Worm (Caenorhabditis elegans) whole organism, mixed stage, embryonic: ENCODE measurements around the gene D1014.2.

Experiments
- M03D4.4 ChIP-seq: sonication (generic microtip); optimal IDR thresholded peaks from 2 replicates; lab custom pipeline; 2017; ENCODE audit warnings: mild to moderate bottlenecking, missing genetic modification characterization, missing compliant biosample characterization
- bed-3 ChIP-seq: fragments of 200-800 bp; sonication (Bioruptor generic); optimal IDR thresholded peaks from 3 replicates; lab custom pipeline; 2018; ENCODE audit warnings: mild to moderate bottlenecking, missing genetic modification characterization, moderate library complexity, missing compliant biosample characterization
- blmp-1 ChIP-seq: fragments of 150-350 bp; optimal IDR thresholded peaks from 2 replicates; lab custom pipeline; 2014; ENCODE audit warnings: missing biosample characterization, missing genetic modification characterization
- ceh-39 ChIP-seq: fragments of 150-350 bp; optimal IDR thresholded peaks from 2 replicates; lab custom pipeline; 2014; ENCODE audit warnings: missing biosample characterization, missing genetic modification characterization
- ceh-43 ChIP-seq: fragments of 200-800 bp; sonication (Bioruptor generic); optimal IDR thresholded peaks from 2 replicates; lab custom pipeline; 2018; ENCODE audit warnings: mild to moderate bottlenecking, missing genetic modification characterization, moderate library complexity, missing compliant biosample characterization
- ceh-83 ChIP-seq: fragments of 200-800 bp; sonication (Bioruptor generic); optimal IDR thresholded peaks from 2 replicates; lab custom pipeline; 2018; ENCODE audit warnings: mild to moderate bottlenecking, missing genetic modification characterization, missing compliant biosample characterization
- cnd-1 ChIP-seq: fragments of 200-800 bp; sonication (Bioruptor generic); optimal IDR thresholded peaks from 2 replicates; lab custom pipeline; 2018; ENCODE audit warnings: mild to moderate bottlenecking, missing genetic modification characterization, missing compliant biosample characterization
- drap-1 ChIP-seq: fragments of 200-800 bp; sonication (Bioruptor generic); optimal IDR thresholded peaks from 3 replicates; lab custom pipeline; 2018; ENCODE audit warnings: mild to moderate bottlenecking, missing genetic modification characterization, missing compliant biosample characterization
- elt-3 ChIP-seq: fragments of 150-350 bp; optimal IDR thresholded peaks from 2 replicates; lab custom pipeline; 2014; ENCODE audit warnings: missing biosample characterization, missing genetic modification characterization
- ham-2 ChIP-seq: fragments of 200-800 bp; sonication (Bioruptor generic); optimal IDR thresholded peaks from 2 replicates; lab custom pipeline; 2018; ENCODE audit warnings: mild to moderate bottlenecking, missing genetic modification characterization, missing compliant biosample characterization
- hlh-1 ChIP-seq: fragments of 150-350 bp; optimal IDR thresholded peaks from 2 replicates; lab custom pipeline; 2014; ENCODE audit warnings: missing biosample characterization, missing genetic modification reagents, missing genetic modification characterization
- lin-13 ChIP-seq: fragments of 150-350 bp; optimal IDR thresholded peaks from 2 replicates; lab custom pipeline; 2014; ENCODE audit warnings: missing biosample characterization, missing genetic modification characterization
- lin-32 ChIP-seq: fragments of 200-800 bp; sonication (Bioruptor generic); optimal IDR thresholded peaks from 2 replicates; lab custom pipeline; 2018; ENCODE audit warnings: mild to moderate bottlenecking, missing genetic modification characterization, missing compliant biosample characterization
- lsy-2 ChIP-seq: fragments of 150-350 bp; optimal IDR thresholded peaks from 2 replicates; lab custom pipeline; 2014; ENCODE audit warnings: missing biosample characterization, missing genetic modification characterization
- mep-1 ChIP-seq: fragments of 150-350 bp; optimal IDR thresholded peaks from 2 replicates; lab custom pipeline; 2017; ENCODE audit warnings: missing biosample characterization, missing genetic modification reagents, missing genetic modification characterization, inconsistent platforms
- mls-2 ChIP-seq: sonication (generic microtip); optimal IDR thresholded peaks from 2 replicates; lab custom pipeline; 2016; ENCODE audit warnings: mild to moderate bottlenecking, missing genetic modification characterization, moderate library complexity, missing compliant biosample characterization
- nhr-12 ChIP-seq: fragments of 150-350 bp; optimal IDR thresholded peaks from 2 replicates; lab custom pipeline; 2014; ENCODE audit warnings: missing biosample characterization, missing genetic modification characterization
- nhr-2 ChIP-seq: fragments of 150-350 bp; optimal IDR thresholded peaks from 2 replicates; lab custom pipeline; 2014; ENCODE audit warnings: missing biosample characterization, missing genetic modification characterization
- nhr-28 ChIP-seq: fragments of 150-350 bp; optimal IDR thresholded peaks from 2 replicates; lab custom pipeline; 2014; ENCODE audit warnings: missing biosample characterization, missing genetic modification characterization
- nhr-76 ChIP-seq: sonication (generic microtip); optimal IDR thresholded peaks from 2 replicates; lab custom pipeline; 2017; ENCODE audit warnings: missing biosample characterization, missing genetic modification characterization
- pha-4 ChIP-seq: fragments of 150-350 bp; optimal IDR thresholded peaks from 2 replicates; lab custom pipeline; 2018; ENCODE audit warnings: missing biosample characterization, missing genetic modification reagents, missing genetic modification characterization
- sem-2 ChIP-seq: fragments of 200-800 bp; sonication (Bioruptor generic); optimal IDR thresholded peaks from 2 replicates; lab custom pipeline; 2018; ENCODE audit warnings: mild to moderate bottlenecking, missing genetic modification characterization, missing compliant biosample characterization
- snpc-4 ChIP-seq: fragments of 150-350 bp; optimal IDR thresholded peaks from 2 replicates; lab custom pipeline; 2014; ENCODE audit warnings: missing biosample characterization, missing genetic modification characterization
- sptf-1 ChIP-seq: sonication (generic microtip); optimal IDR thresholded peaks from 2 replicates; lab custom pipeline; 2017; ENCODE audit warnings: mild to moderate bottlenecking, missing genetic modification characterization, moderate library complexity, missing compliant biosample characterization
- tbx-8 ChIP-seq: fragments of 200-800 bp; sonication (Bioruptor generic); optimal IDR thresholded peaks from 2 replicates; lab custom pipeline; 2018; ENCODE audit warnings: mild to moderate bottlenecking, missing genetic modification characterization, moderate library complexity, missing compliant biosample characterization
- unc-120 ChIP-seq: sonication (generic microtip); optimal IDR thresholded peaks from 2 replicates; lab custom pipeline; 2017; ENCODE audit warnings: missing genetic modification characterization, missing compliant biosample characterization; ENCODE audit not compliant: poor library complexity, severe bottlenecking
- unc-39 ChIP-seq: fragments of 150-350 bp; optimal IDR thresholded peaks from 2 replicates; lab custom pipeline; 2014; ENCODE audit warnings: missing biosample characterization, missing genetic modification characterization
- unc-62 ChIP-seq: fragments of 150-350 bp; optimal IDR thresholded peaks from 2 replicates; lab custom pipeline; 2014; ENCODE audit warnings: missing biosample characterization, missing genetic modification reagents, missing genetic modification characterization
- zip-8 ChIP-seq: fragments of 150-350 bp; optimal IDR thresholded peaks from 2 replicates; lab custom pipeline; 2014; ENCODE audit warnings: missing biosample characterization, missing genetic modification characterization
- ztf-11 ChIP-seq: fragments of 150-350 bp; optimal IDR thresholded peaks from 2 replicates; lab custom pipeline; 2014; ENCODE audit warnings: missing biosample characterization, missing genetic modification characterization

The D1014.2 gene

ce11 chrV:8155743-8156142, 12.0 kb downstream of the D1014.2 start:
- TF ChIP-seq ceh-43 (GFP tag; lab: Kevin White, UChicago) (no peak), unc-39 (tag; lab: Kevin White, UChicago) (no peak), zip-8 (no peak), mep-1 (tag; lab: Kevin White, UChicago) (no peak), cnd-1 (tag; lab: Kevin White, UChicago) (no peak), nhr-2 (tag; lab: Kevin White, UChicago) (no peak), tbx-8 (GFP tag; lab: Kevin White, UChicago) (no peak), blmp-1 (tag; lab: Kevin White, UChicago) (no peak), elt-3 (tag; lab: Kevin White, UChicago) (no peak)

DNA sequence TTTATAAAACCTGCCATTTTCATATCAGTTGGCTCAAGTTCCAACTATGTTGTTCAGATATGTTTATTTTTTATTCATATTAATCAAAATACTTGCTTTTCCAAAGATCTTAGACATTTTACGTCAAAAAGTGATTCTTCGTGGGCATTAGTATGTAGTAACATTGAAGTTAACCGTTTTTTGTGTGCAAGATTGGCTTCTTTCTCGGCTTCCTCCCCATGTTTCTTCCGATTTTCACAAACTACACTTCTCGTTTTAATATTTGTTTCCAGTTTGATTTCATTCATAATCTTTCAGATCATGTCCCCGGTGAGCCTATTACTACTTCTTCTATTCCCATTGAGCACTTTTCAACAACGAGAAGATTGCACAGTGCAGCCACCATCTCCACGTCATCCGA, 13.7 kb downstream of the D1014.2 start, which contains the start of gene sul-2:
Gene sul-2 (plus strand): TSS at position 301 of the 400 bp plus-strand sequence.
- no peak for TF ChIP-seq blmp-1 (tag; lab: Kevin White, UChicago)

DNA sequence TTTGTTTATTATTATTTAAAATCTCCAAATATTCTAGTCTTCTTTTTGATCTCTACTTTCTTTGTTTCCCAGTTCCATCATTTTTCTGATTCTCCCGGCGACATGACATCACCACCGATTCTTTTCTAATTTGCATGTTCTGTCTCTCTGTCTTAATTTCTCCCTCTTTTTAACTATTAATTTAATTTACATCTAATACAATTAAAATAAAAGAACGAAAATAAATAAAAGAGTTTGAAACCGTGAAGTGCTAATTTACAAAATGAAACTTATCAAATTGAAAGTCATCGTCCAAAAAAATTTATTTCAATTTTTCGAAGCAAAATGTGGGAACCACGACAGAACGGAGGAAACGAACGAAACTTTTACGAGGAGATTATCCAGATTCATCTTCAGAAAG, 15.9 kb downstream of the D1014.2 start, which contains the start of gene F20D6.6:
Gene F20D6.6 (plus strand): TSS at position 301 of the 400 bp plus-strand sequence.
- TF ChIP-seq snpc-4 (no peak), nhr-76 (no peak), nhr-28 (tag; lab: Kevin White, UChicago) (no peak), mls-2 (tag; lab: Kevin White, UChicago) (no peak), unc-62 (no peak), M03D4.4 (tag; lab: Kevin White, UChicago) (no peak), nhr-12 (tag; lab: Kevin White, UChicago) (no peak), mep-1 (tag; lab: Kevin White, UChicago) (no peak), ham-2 (GFP tag; lab: Kevin White, UChicago) (no peak), pha-4 (tag; lab: Kevin White, UChicago) (no peak), blmp-1 (tag; lab: Kevin White, UChicago) (no peak), ceh-39 (tag; lab: Kevin White, UChicago) (no peak), ztf-11 (no peak), bed-3 (GFP tag; lab: Kevin White, UChicago) (no peak), drap-1 (no peak), elt-3 (tag; lab: Kevin White, UChicago) (no peak), sptf-1 (tag; lab: Kevin White, UChicago) (no peak), lsy-2 (tag; lab: Kevin White, UChicago) (no peak), unc-120 (no peak), lin-13 (tag; lab: Kevin White, UChicago) (no peak)

DNA sequence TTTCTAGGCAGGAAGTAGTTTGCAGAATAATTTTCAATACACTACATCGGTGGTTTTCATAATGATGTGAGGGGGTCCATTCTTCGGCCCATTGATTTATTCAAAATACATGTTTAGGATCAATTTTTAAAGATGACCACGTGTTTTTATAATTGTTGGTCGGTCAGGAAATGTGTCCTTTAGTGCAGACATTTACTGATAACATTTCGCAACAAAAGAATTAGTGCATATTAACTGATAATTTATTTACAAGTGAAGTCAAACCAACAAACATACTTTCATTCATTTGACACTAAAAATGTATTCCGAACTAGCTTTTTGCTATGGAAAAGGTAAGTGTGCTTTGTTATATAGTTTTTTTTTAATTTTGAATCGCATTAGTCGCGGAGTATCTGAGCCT, 18.0 kb downstream of the D1014.2 start, which contains the start of gene F20D6.5:
Gene F20D6.5 (plus strand): TSS at position 259 of the 400 bp plus-strand sequence.
- no peak for TF ChIP-seq ceh-83
- TF ChIP-seq ceh-39 (tag; lab: Kevin White, UChicago), result no peak
- no peak for TF ChIP-seq mls-2 (tag; lab: Kevin White, UChicago)
- no peak for TF ChIP-seq lin-32
- TF ChIP-seq pha-4 (tag; lab: Kevin White, UChicago), result no peak
- no peak for TF ChIP-seq nhr-76
- TF ChIP-seq hlh-1 (tag; lab: Kevin White, UChicago), result no peak
- no peak for TF ChIP-seq unc-62

ce11 chrV:8163199-8163598, 19.5 kb downstream of the D1014.2 start:
- TF ChIP-seq drap-1, result no peak
- TF ChIP-seq ham-2 (GFP tag; lab: Kevin White, UChicago), result no peak
- no peak for TF ChIP-seq ceh-83
- no peak for TF ChIP-seq pha-4 (tag; lab: Kevin White, UChicago)
- no peak for TF ChIP-seq snpc-4
- TF ChIP-seq sem-2, result no peak
- TF ChIP-seq sptf-1 (tag; lab: Kevin White, UChicago), result no peak
- TF ChIP-seq unc-62, result no peak
- no peak for TF ChIP-seq lsy-2 (tag; lab: Kevin White, UChicago)
